Fruit fly (Drosophila melanogaster) whole organism, wandering third instar larva: ENCODE results near the gene Vm26Aa.

ENCODE experiments used
- Hnf4 ChIP-seq: fragments of 200-800 bp; sonication (Bioruptor generic); optimal IDR thresholded peaks from 2 replicates; lab custom pipeline; 2016; ENCODE audit warnings: missing biosample characterization, mild to moderate bottlenecking, missing genetic modification characterization
- psq ChIP-seq: fragments of 200-800 bp; sonication (Bioruptor generic); optimal IDR thresholded peaks from 3 replicates; lab custom pipeline; 2017; ENCODE audit warnings: missing biosample characterization, mild to moderate bottlenecking, missing genetic modification characterization, moderate library complexity

- TF ChIP-seq psq (GFP tag; lab: Kevin White, UChicago) (no peak), Hnf4 (GFP tag; lab: Kevin White, UChicago) (no peak)
These were observed 28.3 kb upstream of the Vm26Aa start for dm6 chr2L:5988115-5989092.
